Worm (Caenorhabditis elegans) whole organism, L1 larva: ENCODE results near the gene C45G9.9.

ENCODE experiments used
- F16B12.6 ChIP-seq: fragments of 150-350 bp; optimal IDR thresholded peaks from 2 replicates; lab custom pipeline; 2014; ENCODE audit warnings: missing biosample characterization, missing genetic modification characterization
- ama-1 ChIP-seq: fragments of 150-350 bp; optimal IDR thresholded peaks from 2 replicates; lab custom pipeline; 2014
- ceh-82 ChIP-seq, 3 experiments: fragments of 150-350 bp in 1 of 3; sonication (generic microtip) in 2 of 3; optimal IDR thresholded peaks; 2 replicates each; lab custom pipeline; 2014 to 2017; ENCODE audit warnings: missing biosample characterization in 3 of 3, missing genetic modification characterization in 3 of 3
- jun-1 ChIP-seq: fragments of 150-350 bp; optimal IDR thresholded peaks from 2 replicates; lab custom pipeline; 2014; ENCODE audit warnings: missing biosample characterization, missing genetic modification reagents, missing genetic modification characterization
- lin-14 ChIP-seq: fragments of 200-800 bp; sonication (Bioruptor generic); optimal IDR thresholded peaks from 2 replicates; lab custom pipeline; 2018; ENCODE audit warnings: mild to moderate bottlenecking, missing genetic modification characterization, moderate library complexity, missing compliant biosample characterization
- nhr-90 ChIP-seq: sonication (generic microtip); optimal IDR thresholded peaks from 2 replicates; lab custom pipeline; 2016; ENCODE audit warnings: mild to moderate bottlenecking, missing genetic modification characterization, missing compliant biosample characterization; ENCODE audit not compliant: poor library complexity
- pqm-1 ChIP-seq: sonication (generic microtip); optimal IDR thresholded peaks from 3 replicates; lab custom pipeline; 2017; ENCODE audit warnings: missing biosample characterization, missing genetic modification characterization

DNA sequence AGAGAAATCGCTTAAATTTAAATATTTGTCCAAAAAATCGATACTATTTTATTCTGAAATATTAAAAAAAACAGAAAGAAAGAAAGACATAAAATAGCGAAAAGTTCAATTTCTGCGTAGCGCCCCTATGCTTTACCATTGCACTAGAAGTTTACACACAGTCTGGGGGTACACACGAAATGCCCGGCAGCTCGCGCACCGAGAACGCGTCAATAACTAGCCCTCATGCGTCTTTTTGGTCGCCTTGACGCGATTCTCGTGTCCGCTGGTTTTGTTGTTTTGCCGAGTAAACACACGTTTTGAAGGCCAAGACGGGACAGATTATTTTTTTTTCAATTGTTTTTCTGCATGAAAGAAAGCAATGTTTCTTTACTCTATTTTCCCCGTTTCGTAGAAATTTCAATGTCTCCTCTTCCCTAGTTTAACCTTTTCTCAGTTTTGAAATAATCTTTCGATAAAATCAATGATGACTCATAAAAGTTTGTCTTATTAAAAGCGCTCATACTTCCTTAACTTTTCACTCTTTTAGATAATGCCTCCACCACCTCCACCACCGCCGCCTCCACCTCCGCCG lies 37.4 kb downstream of the C45G9.9 start, which contains the start of gene wip-1:
- TF ChIP-seq ama-1 (lab: Kevin White, UChicago) (peak; percentile 73), ceh-82 (tag; optimal IDR thresholded peaks at IDR 0.05; lab: Kevin White, UChicago) (peak; percentile 96 to 99 (median 97)), pqm-1 (tag; lab: Kevin White, UChicago) (peak; percentile 37), jun-1 (tag; lab: Kevin White, UChicago) (peak; percentile 97), nhr-90 (tag; lab: Kevin White, UChicago) (peak; percentile 99), F16B12.6 (tag; lab: Kevin White, UChicago) (peak; percentile 71), lin-14 (GFP tag; lab: Kevin White, UChicago) (peak; percentile 99)
